Worm (Caenorhabditis elegans): ENCODE measurements around the gene pqn-79.

- TF ChIP-seq klf-2 (GFP tag; conservative IDR thresholded peaks at IDR 0.05) (no peak), cog-1 (tag; optimal IDR thresholded peaks at IDR 0.05) (no peak), med-1 (GFP tag; optimal IDR thresholded peaks at IDR 0.05; ENCODE audit: insufficient read depth) (no peak), ztf-23 (GFP tag; IDR thresholded peaks at IDR 0.05) (no peak), flt-1 (GFP tag; IDR thresholded peaks at IDR 0.05) (no peak), tab-1 (GFP tag; IDR thresholded peaks at IDR 0.05) (no peak), ref-1 (GFP tag; conservative IDR thresholded peaks at IDR 0.05) (no peak)
Measured at ce11 chrIV:15613141-15613540, 17.8 kb downstream of the pqn-79 start.

Measured in whole organism, midembryonic.